Fruit fly (Drosophila melanogaster): ENCODE data around the gene CG31036.

DNA sequence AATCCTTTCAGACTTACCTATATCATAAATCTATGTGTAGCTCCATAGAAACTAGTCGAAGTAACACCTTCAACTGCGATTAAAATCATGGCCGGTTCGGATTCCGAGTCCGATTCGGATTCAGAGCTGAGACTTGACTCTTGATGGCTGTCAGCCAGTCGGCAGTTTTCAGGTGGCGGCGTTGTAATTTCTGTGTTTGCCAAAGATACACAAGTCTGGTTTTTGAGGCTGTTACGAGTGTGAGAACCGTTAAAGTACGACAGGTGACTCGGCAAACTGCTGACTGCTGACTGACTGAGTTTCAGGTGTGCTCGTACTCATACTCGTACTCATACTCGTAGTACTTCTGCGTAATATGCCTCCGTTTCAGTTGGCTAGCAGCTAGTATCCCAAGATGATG is 16.7 kb upstream of the CG31036 start:
- no peak for TF ChIP-seq CG4496 (GFP tag; IDR thresholded peaks at IDR 0.05)
- TF ChIP-seq CG8301 (tag; optimal IDR thresholded peaks at IDR 0.05) = no peak
- no peak for TF ChIP-seq Pif1B (GFP tag; optimal IDR thresholded peaks at IDR 0.05)
- no peak for TF ChIP-seq CG14655 (GFP tag; optimal IDR thresholded peaks at IDR 0.05)
- TF ChIP-seq CG10348 (GFP tag; IDR thresholded peaks at IDR 0.05) = no peak
- no peak for TF ChIP-seq EcR (GFP tag; optimal IDR thresholded peaks at IDR 0.05)
- no peak for TF ChIP-seq gl (tag; optimal IDR thresholded peaks at IDR 0.05)
- TF ChIP-seq CG15710 (tag; optimal IDR thresholded peaks at IDR 0.05) = no peak
